Fruit fly (Drosophila melanogaster) whole organism, prepupa: Measurements from ENCODE around the gene KdelR.

ENCODE experiments used
- CG7368 ChIP-seq: fragments of 200-800 bp; sonication (Bioruptor generic); optimal IDR thresholded peaks from 3 replicates; lab custom pipeline; 2016; ENCODE audit warnings: missing biosample characterization, missing genetic modification characterization
- Hr39 ChIP-seq: fragments of 200-800 bp; sonication (Bioruptor generic); optimal IDR thresholded peaks from 2 replicates; lab custom pipeline; 2016; ENCODE audit warnings: missing biosample characterization, missing genetic modification characterization
- salr ChIP-seq, 2 experiments: fragments of 200-800 bp; sonication (Bioruptor generic); optimal IDR thresholded peaks; 3 replicates each; lab custom pipeline; 2016 to 2018; ENCODE audit warnings: missing biosample characterization in 2 of 2, missing genetic modification characterization in 2 of 2, mild to moderate bottlenecking in 1 of 2

DNA sequence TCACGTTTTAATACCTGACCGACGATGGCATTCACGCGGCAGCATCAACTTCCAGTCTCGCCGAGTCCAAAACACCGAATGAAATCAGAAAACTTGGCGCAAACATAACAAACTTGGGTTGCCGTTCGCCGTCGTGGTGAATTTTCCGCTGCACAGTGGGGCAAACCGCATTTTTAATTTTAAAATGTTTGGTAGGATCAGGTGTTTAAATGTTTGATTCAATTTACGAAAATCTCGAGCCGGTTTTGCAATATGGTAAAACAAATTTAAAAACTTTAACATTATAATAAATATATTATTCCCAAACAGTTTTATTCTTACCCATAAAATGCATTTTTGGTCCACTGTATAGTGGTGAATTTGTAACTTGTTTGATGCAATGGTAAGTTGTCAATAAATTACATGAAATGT, 47.6 kb downstream of the KdelR start, which contains the start of gene RluA-1:
- TF ChIP-seq salr (GFP tag; optimal IDR thresholded peaks at IDR 0.05; lab: Kevin White, UChicago) (peak; percentile 94 to 96), CG7368 (peak; percentile 94), Hr39 (GFP tag; lab: Kevin White, UChicago) (peak; percentile 82)
